Worm (Caenorhabditis elegans) whole organism, L4 larva: Measurements from ENCODE around the gene T22F3.12.

Experiments used
- mes-2 ChIP-seq: sonication (generic microtip); optimal IDR thresholded peaks from 2 replicates; lab custom pipeline; 2016; ENCODE audit warnings: missing genotype, mild to moderate bottlenecking, missing genetic modification characterization, missing compliant biosample characterization; ENCODE audit not compliant: poor library complexity, severe bottlenecking
- snpc-4 ChIP-seq: fragments of 150-350 bp; optimal IDR thresholded peaks from 2 replicates; lab custom pipeline; 2014; ENCODE audit warnings: missing biosample characterization, missing genetic modification characterization

DNA sequence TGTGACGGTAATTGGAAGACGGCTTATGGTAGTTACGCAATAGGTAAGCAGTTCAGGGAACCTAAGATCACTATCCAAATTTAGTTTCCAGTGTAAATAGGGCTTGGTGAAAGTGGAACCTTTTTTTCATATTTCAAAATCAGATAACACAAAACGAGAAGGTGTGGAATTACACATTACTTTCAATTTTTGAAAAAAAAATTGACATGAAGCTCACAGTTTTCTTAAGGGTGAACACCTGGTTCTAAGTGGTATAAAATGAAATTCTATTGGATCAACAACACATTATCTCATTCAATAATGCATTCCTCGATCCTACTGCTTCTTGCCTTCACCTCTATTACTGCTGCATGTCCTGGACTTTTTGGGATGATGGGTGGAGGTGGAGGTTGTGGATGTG, 36.0 kb downstream of the T22F3.12 start, which contains the start of gene grl-30:
- TF ChIP-seq mes-2 (tag; lab: Kevin White, UChicago): no peak
- no peak for TF ChIP-seq snpc-4 (tag; lab: Kevin White, UChicago)
